Worm (Caenorhabditis elegans) whole organism, L4 larva: ENCODE measurements around the gene fmo-4.
A peak's percentile ranks its signal among the peaks of the same experiment; 100 is the strongest.

ENCODE experiments used
- aha-1 ChIP-seq: fragments of 150-350 bp; peaks from one replicate; lab custom pipeline; 2014; ENCODE audit warnings: missing biosample characterization, missing genetic modification characterization
- ama-1 ChIP-seq: fragments of 150-350 bp; optimal IDR thresholded peaks from 2 replicates; lab custom pipeline; 2014; ENCODE audit warnings: inconsistent platforms, mixed read lengths
- dmd-6 ChIP-seq: fragments of 200-800 bp; sonication (Bioruptor generic); IDR thresholded peaks from 2 replicates; pipeline ENCODE4 v1.3.6; 2022; ENCODE audit warnings: missing genetic modification reagents, missing genetic modification characterization, missing compliant biosample characterization
- lsy-2 ChIP-seq, 2 experiments: fragments of 150-350 bp in 1 of 2; sonication (generic microtip) in 1 of 2; optimal IDR thresholded peaks; 2 replicates each; lab custom pipeline; 2014 to 2017; ENCODE audit warnings: missing biosample characterization in 2 of 2, missing genetic modification characterization in 2 of 2
- nhr-28 ChIP-seq: fragments of 150-350 bp; optimal IDR thresholded peaks from 2 replicates; lab custom pipeline; 2014; ENCODE audit warnings: missing biosample characterization, missing genetic modification characterization
- skn-1 ChIP-seq: fragments of 150-350 bp; optimal IDR thresholded peaks from 2 replicates; lab custom pipeline; 2014; ENCODE audit warnings: missing biosample characterization, missing genetic modification characterization

- TF ChIP-seq nhr-28 (no peak), dmd-6 (0 out of 2 replicates have a peak, but pooled peaks have one; percentile 42), aha-1 (tag; lab: Kevin White, UChicago) (peak; percentile 88), lsy-2 (tag; optimal IDR thresholded peaks at IDR 0.05; lab: Kevin White, UChicago) (peak in 1 of 2 experiments; percentile 14), skn-1 (no peak), ama-1 (lab: Kevin White, UChicago) (peak; percentile 65)
Measured at ce11 chrV:13566967-13567366, 39.5 kb downstream of the fmo-4 start.
